Worm (Caenorhabditis elegans) whole organism, late embryonic: Measurements from ENCODE around the gene K08D9.6.

Source experiments
- C08G9.2 ChIP-seq: sonication (generic microtip); optimal IDR thresholded peaks from 2 replicates; lab custom pipeline; 2016; ENCODE audit warnings: mild to moderate bottlenecking, missing genetic modification characterization, moderate library complexity, missing compliant biosample characterization
- K02D7.2 ChIP-seq: sonication (generic microtip); optimal IDR thresholded peaks from 2 replicates; lab custom pipeline; 2017; ENCODE audit warnings: mild to moderate bottlenecking, missing genetic modification characterization, missing compliant biosample characterization
- K09A11.1 ChIP-seq: sonication (generic microtip); optimal IDR thresholded peaks from 2 replicates; lab custom pipeline; 2017; ENCODE audit warnings: antibody characterized with exemption, mild to moderate bottlenecking, missing genetic modification characterization, missing compliant biosample characterization; ENCODE audit not compliant: insufficient read depth
- ceh-14 ChIP-seq: sonication (generic microtip); optimal IDR thresholded peaks from 2 replicates; lab custom pipeline; 2016; ENCODE audit warnings: missing genotype, missing genetic modification characterization, missing compliant biosample characterization
- ceh-18 ChIP-seq: sonication (generic microtip); optimal IDR thresholded peaks from 2 replicates; lab custom pipeline; 2016; ENCODE audit warnings: missing genetic modification characterization, missing compliant biosample characterization
- ceh-2 ChIP-seq: sonication (generic microtip); optimal IDR thresholded peaks from 2 replicates; lab custom pipeline; 2016; ENCODE audit warnings: missing genotype, missing genetic modification characterization, missing compliant biosample characterization
- ceh-31 ChIP-seq: sonication (generic microtip); optimal IDR thresholded peaks from 2 replicates; lab custom pipeline; 2016; ENCODE audit warnings: missing genetic modification characterization, missing compliant biosample characterization
- ceh-34 ChIP-seq: sonication (generic microtip); optimal IDR thresholded peaks from 2 replicates; lab custom pipeline; 2016; ENCODE audit warnings: mild to moderate bottlenecking, missing genetic modification characterization, missing compliant biosample characterization
- ceh-45 ChIP-seq: fragments of 200-800 bp; sonication (Bioruptor generic); IDR thresholded peaks from 2 replicates; pipeline ENCODE4 v1.3.6; 2022; ENCODE audit warnings: missing genetic modification reagents, missing genetic modification characterization, missing compliant biosample characterization
- ceh-48 ChIP-seq: sonication (generic microtip); optimal IDR thresholded peaks from 2 replicates; lab custom pipeline; 2016; ENCODE audit warnings: missing genetic modification characterization, inconsistent platforms, missing compliant biosample characterization
- dmd-4 ChIP-seq: sonication (generic microtip); optimal IDR thresholded peaks from 2 replicates; lab custom pipeline; 2016; ENCODE audit warnings: borderline replicate concordance, missing genetic modification characterization, missing compliant biosample characterization
- dve-1 ChIP-seq: sonication (generic microtip); optimal IDR thresholded peaks from 2 replicates; lab custom pipeline; 2017; ENCODE audit warnings: antibody characterized with exemption, mild to moderate bottlenecking, missing genetic modification characterization, missing compliant biosample characterization
- elt-2 ChIP-seq: sonication (generic microtip); optimal IDR thresholded peaks from 2 replicates; lab custom pipeline; 2016; ENCODE audit warnings: missing genetic modification reagents, missing genetic modification characterization, missing compliant biosample characterization
- fkh-10 ChIP-seq: fragments of 150-350 bp; optimal IDR thresholded peaks from 2 replicates; lab custom pipeline; 2014; ENCODE audit warnings: missing biosample characterization, missing genetic modification reagents, missing genetic modification characterization
- fkh-6 ChIP-seq: sonication (generic microtip); optimal IDR thresholded peaks from 2 replicates; lab custom pipeline; 2016; ENCODE audit warnings: missing genetic modification characterization, missing compliant biosample characterization
- gmeb-2 ChIP-seq: sonication (generic microtip); optimal IDR thresholded peaks from 2 replicates; lab custom pipeline; 2016; ENCODE audit warnings: missing genetic modification characterization, inconsistent platforms, missing compliant biosample characterization
- hlh-13 ChIP-seq: fragments of 200-800 bp; sonication (Bioruptor generic); optimal IDR thresholded peaks from 2 replicates; lab custom pipeline; 2018; ENCODE audit warnings: mild to moderate bottlenecking, missing genetic modification characterization, missing compliant biosample characterization
- hlh-15 ChIP-seq: sonication (generic microtip); optimal IDR thresholded peaks from 2 replicates; lab custom pipeline; 2016; ENCODE audit warnings: missing genetic modification characterization, missing compliant biosample characterization
- hlh-30 ChIP-seq: sonication (generic microtip); optimal IDR thresholded peaks from 2 replicates; lab custom pipeline; 2017; ENCODE audit warnings: antibody characterized with exemption, missing genetic modification characterization, missing compliant biosample characterization; ENCODE audit not compliant: insufficient read depth
- hlh-6 ChIP-seq: sonication (generic microtip); optimal IDR thresholded peaks from 2 replicates; lab custom pipeline; 2016; ENCODE audit warnings: missing genotype, missing genetic modification characterization, missing compliant biosample characterization
- nhr-11 ChIP-seq: fragments of 150-350 bp; optimal IDR thresholded peaks from 2 replicates; lab custom pipeline; 2014; ENCODE audit warnings: missing biosample characterization, missing genetic modification characterization
- npax-4 ChIP-seq: sonication (generic microtip); optimal IDR thresholded peaks from 2 replicates; lab custom pipeline; 2016; ENCODE audit warnings: missing genetic modification characterization, missing compliant biosample characterization
- odd-2 ChIP-seq: sonication (generic microtip); optimal IDR thresholded peaks from 2 replicates; lab custom pipeline; 2017; ENCODE audit warnings: antibody characterized with exemption, mild to moderate bottlenecking, missing genetic modification characterization, missing compliant biosample characterization
- pax-1 ChIP-seq: fragments of 150-350 bp; optimal IDR thresholded peaks from 2 replicates; lab custom pipeline; 2014; ENCODE audit warnings: missing biosample characterization, missing genetic modification characterization
- pha-2 ChIP-seq: sonication (generic microtip); optimal IDR thresholded peaks from 2 replicates; lab custom pipeline; 2017; ENCODE audit warnings: mild to moderate bottlenecking, missing genetic modification characterization, missing compliant biosample characterization
- pha-4 ChIP-seq: fragments of 150-350 bp; optimal IDR thresholded peaks from 2 replicates; lab custom pipeline; 2018; ENCODE audit warnings: missing biosample characterization, missing genetic modification reagents, missing genetic modification characterization
- pqm-1 ChIP-seq: sonication (generic microtip); optimal IDR thresholded peaks from 2 replicates; lab custom pipeline; 2016; ENCODE audit warnings: missing genetic modification characterization, missing compliant biosample characterization
- pros-1 ChIP-seq: fragments of 150-350 bp; optimal IDR thresholded peaks from 2 replicates; lab custom pipeline; 2014; ENCODE audit warnings: missing biosample characterization, missing genetic modification reagents, missing genetic modification characterization
- sox-4 ChIP-seq: sonication (generic microtip); optimal IDR thresholded peaks from 2 replicates; lab custom pipeline; 2017; ENCODE audit warnings: mild to moderate bottlenecking, missing genetic modification characterization, inconsistent platforms, missing compliant biosample characterization
- tbx-7 ChIP-seq: sonication (generic microtip); optimal IDR thresholded peaks from 2 replicates; lab custom pipeline; 2016; ENCODE audit warnings: missing genotype, missing genetic modification characterization, missing compliant biosample characterization
- ttx-3 ChIP-seq: sonication (generic microtip); optimal IDR thresholded peaks from 2 replicates; lab custom pipeline; 2016; ENCODE audit warnings: missing genetic modification reagents, missing genetic modification characterization, missing compliant biosample characterization
- unc-3 ChIP-seq, 2 experiments: fragments of 200-800 bp in 1 of 2; sonication (Bioruptor generic) in 1 of 2; sonication (generic microtip) in 1 of 2; conservative IDR thresholded peaks in 1 of 2; optimal IDR thresholded peaks in 1 of 2; 2 replicates each; pipeline versions ENCODE4 v1.3.6 to Lab custom; 2016 to 2022; ENCODE audit warnings: missing compliant biosample characterization in 2 of 2, missing genetic modification characterization in 2 of 2, missing genetic modification reagents in 1 of 2
- unc-55 ChIP-seq: sonication (generic microtip); optimal IDR thresholded peaks from 2 replicates; lab custom pipeline; 2017; ENCODE audit warnings: missing biosample characterization, missing genetic modification reagents, missing genetic modification characterization
- zip-5 ChIP-seq: sonication (generic microtip); optimal IDR thresholded peaks from 2 replicates; lab custom pipeline; 2016; ENCODE audit warnings: missing genetic modification characterization, missing compliant biosample characterization
- ztf-16 ChIP-seq: sonication (generic microtip); optimal IDR thresholded peaks from 2 replicates; lab custom pipeline; 2017; ENCODE audit warnings: missing genetic modification characterization, missing compliant biosample characterization

K08D9.6 gene

DNA sequence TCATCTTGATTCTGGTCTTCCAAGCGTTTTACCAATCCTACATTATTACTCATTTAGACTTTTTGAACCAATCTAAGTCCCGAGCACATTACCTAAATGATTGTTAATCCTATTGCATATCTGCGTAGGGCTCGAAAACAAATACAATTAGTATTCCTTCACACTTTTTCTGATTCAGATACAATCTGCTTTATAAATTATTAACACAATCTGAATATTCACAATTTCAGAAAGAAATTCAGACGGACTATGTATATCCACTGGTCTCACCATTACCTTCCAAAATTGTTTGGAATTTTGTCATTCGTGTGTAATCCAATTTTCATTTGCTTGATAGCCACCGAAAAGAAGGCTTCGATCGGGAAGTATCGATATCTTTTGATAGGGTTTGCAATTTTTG, 6.4 kb upstream of the K08D9.6 start, which contains the start of gene srj-11:
Gene srj-11, plus strand, starts transcription at position 250 of the 400 bp plus-strand sequence.
- no peak for TF ChIP-seq ceh-18 (tag; lab: Kevin White, UChicago)
- no peak for TF ChIP-seq pha-2 (tag; lab: Kevin White, UChicago)
- TF ChIP-seq gmeb-2 (tag; lab: Kevin White, UChicago), result no peak
- TF ChIP-seq elt-2 (tag; lab: Kevin White, UChicago), result no peak
- no peak for TF ChIP-seq ceh-34 (tag; lab: Kevin White, UChicago)
- no peak for TF ChIP-seq pha-4 (tag; lab: Kevin White, UChicago)
- no peak for TF ChIP-seq C08G9.2 (tag; lab: Kevin White, UChicago)
- TF ChIP-seq nhr-11 (tag; lab: Kevin White, UChicago), result no peak
- no peak for TF ChIP-seq pax-1

DNA sequence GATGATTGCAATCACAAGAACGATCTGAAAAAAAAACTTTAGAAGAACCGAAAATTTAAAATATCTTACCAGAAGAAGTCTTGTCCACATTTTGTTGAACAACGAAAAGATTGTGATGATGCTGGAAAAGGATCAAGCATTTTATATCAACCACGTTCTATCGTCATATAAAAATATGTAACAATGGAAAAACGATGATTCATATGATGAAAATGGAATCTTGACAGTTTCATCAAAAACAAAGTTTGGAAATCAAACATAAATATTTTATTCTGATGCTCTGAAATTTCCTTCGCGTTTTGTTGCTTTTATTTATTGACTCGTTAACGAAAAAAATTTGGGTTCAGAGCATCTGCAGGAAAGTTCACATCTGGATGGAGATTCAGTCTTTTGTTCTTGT, 1.8 kb upstream of the K08D9.6 start, which contains the start of the genes K08D9.9 and str-16:
Gene K08D9.9, minus strand, starts transcription at position 101 of the 400 bp plus-strand sequence.
Gene str-16, plus strand, starts transcription at position 266 of the 400 bp plus-strand sequence.
- TF ChIP-seq ceh-31 (tag; lab: Kevin White, UChicago) (no peak), pqm-1 (tag; lab: Kevin White, UChicago) (no peak), fkh-6 (no peak), K02D7.2 (tag; lab: Kevin White, UChicago) (no peak), dmd-4 (tag; lab: Kevin White, UChicago) (no peak)

DNA sequence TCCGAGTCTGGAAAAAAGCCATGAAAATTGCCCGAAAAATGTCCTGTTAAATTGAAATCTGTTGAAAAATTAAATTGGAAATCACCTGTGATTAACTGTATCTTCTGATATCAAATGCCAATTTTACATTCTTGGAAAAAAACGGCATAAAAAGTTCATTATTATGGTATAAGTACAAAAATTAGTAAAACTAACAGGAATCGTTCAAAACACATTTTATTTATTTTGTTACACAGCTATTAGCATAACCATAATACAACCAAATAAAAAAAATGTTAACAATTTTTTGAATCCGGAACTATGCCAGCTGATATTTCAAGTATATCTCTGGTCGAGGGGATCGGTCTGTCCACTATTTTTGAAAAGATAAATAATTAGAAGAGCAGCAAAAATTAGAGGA, 4.2 kb downstream of the K08D9.6 start, which contains the start of gene K08D9.10:
Gene K08D9.10, plus strand, starts transcription at position 301 of the 400 bp plus-strand sequence.
- TF ChIP-seq odd-2 (tag; lab: Kevin White, UChicago), result no peak
- TF ChIP-seq zip-5 (tag; lab: Kevin White, UChicago), result no peak
- TF ChIP-seq elt-2 (tag; lab: Kevin White, UChicago), result no peak
- TF ChIP-seq gmeb-2 (tag; lab: Kevin White, UChicago), result no peak
- TF ChIP-seq K09A11.1 (tag; lab: Kevin White, UChicago), result no peak
- no peak for TF ChIP-seq npax-4 (tag; lab: Kevin White, UChicago)
- TF ChIP-seq tbx-7 (tag; lab: Kevin White, UChicago), result no peak
- TF ChIP-seq fkh-10, result no peak
- TF ChIP-seq unc-3 (GFP tag; conservative IDR thresholded peaks at IDR 0.05; lab: Robert Waterston, UW), result no peak
- TF ChIP-seq unc-3 (tag; optimal IDR thresholded peaks at IDR 0.05; lab: Kevin White, UChicago), result no peak
- no peak for TF ChIP-seq ceh-34 (tag; lab: Kevin White, UChicago)
- TF ChIP-seq nhr-11 (tag; lab: Kevin White, UChicago), result no peak
- TF ChIP-seq ceh-45 (GFP tag; lab: Robert Waterston, UW), result no peak
- no peak for TF ChIP-seq hlh-15 (tag; lab: Kevin White, UChicago)
- no peak for TF ChIP-seq pros-1
- no peak for TF ChIP-seq hlh-30 (tag; lab: Kevin White, UChicago)
- TF ChIP-seq ztf-16 (tag; lab: Kevin White, UChicago), result no peak
- TF ChIP-seq unc-55 (GFP tag; lab: Kevin White, UChicago), result no peak
- no peak for TF ChIP-seq ceh-48 (tag; lab: Kevin White, UChicago)
- no peak for TF ChIP-seq hlh-6 (tag; lab: Kevin White, UChicago)
- TF ChIP-seq pax-1, result no peak

DNA sequence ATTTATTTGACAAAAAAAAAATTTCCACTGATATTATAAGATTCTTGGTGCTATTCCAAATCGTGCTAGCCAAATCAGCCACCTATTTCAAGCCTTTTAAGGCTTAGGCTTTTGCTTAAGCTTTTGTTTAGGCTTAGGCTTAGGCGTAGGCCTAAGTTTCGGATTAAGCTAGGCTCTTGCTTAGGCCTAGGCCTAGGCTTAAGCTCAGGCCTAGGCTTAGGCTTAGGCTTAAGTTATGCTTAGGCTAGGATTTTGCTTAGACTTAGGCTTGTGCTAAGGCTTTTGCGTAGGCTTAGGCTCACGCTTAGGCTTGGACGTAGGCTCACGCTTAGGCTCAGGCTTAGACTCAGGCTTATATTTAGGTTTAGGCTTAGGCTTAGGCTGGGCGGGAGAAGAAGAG, 4.6 kb downstream of the K08D9.6 start:
- no peak for TF ChIP-seq ceh-2 (tag; lab: Kevin White, UChicago)
- no peak for TF ChIP-seq hlh-6 (tag; lab: Kevin White, UChicago)
- peak; percentile 61 for TF ChIP-seq dve-1 (tag; lab: Kevin White, UChicago)
- no peak for TF ChIP-seq hlh-13 (GFP tag; lab: Kevin White, UChicago)

DNA sequence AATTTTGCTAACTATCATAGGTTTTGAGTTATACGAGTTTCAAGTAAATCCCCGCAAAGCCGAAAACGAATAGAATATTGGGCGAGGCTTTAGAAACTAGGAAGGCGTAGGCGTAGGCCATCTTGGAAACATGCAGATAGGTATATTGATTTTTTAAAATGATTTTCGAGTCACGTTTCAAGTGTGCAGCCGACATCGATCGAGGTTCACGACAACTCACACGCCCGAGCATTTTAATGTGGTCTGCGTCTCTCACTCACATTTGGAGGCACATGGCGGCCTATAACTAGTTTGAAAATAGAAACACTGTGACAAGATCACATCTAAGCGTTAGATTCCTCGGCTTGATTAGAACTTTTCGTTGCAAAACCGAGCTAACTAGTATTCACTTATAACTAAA, 7.4 kb downstream of the K08D9.6 start, which contains the start of gene K08D9.2:
Gene K08D9.2, plus strand, starts transcription at position 301 of the 400 bp plus-strand sequence.
- TF ChIP-seq ttx-3 (no peak), ceh-14 (tag; lab: Kevin White, UChicago) (no peak), sox-4 (tag; lab: Kevin White, UChicago) (no peak)
